Fruit fly (Drosophila melanogaster) whole organism, prepupa: Measurements from ENCODE around the gene hep.
A peak's percentile ranks its signal among the peaks of the same experiment; 100 is the strongest.

ENCODE experiments used
- Blimp-1 ChIP-seq: fragments of 200-800 bp; sonication (Bioruptor generic); optimal IDR thresholded peaks from 3 replicates; lab custom pipeline; 2017; ENCODE audit warnings: missing biosample characterization, missing genetic modification characterization, mild to moderate bottlenecking, moderate library complexity, missing genetic modification reagents
- CG10631 ChIP-seq: fragments of 200-800 bp; sonication (Bioruptor generic); optimal IDR thresholded peaks from 2 replicates; lab custom pipeline; 2016; ENCODE audit warnings: missing biosample characterization, missing genetic modification characterization
- CG11294 ChIP-seq: fragments of 200-800 bp; sonication (Bioruptor generic); IDR thresholded peaks from 2 replicates; pipeline ENCODE4 v1.3.6; 2022; ENCODE audit warnings: missing biosample characterization, missing genetic modification characterization
- CG11762 ChIP-seq: fragments of 200-800 bp; sonication (Bioruptor generic); optimal IDR thresholded peaks from 3 replicates; lab custom pipeline; 2016; ENCODE audit warnings: missing biosample characterization, missing genetic modification characterization; ENCODE audit not compliant: insufficient read depth
- CG11902 ChIP-seq: fragments of 200-800 bp; sonication (Bioruptor generic); optimal IDR thresholded peaks from 3 replicates; lab custom pipeline; 2016; ENCODE audit warnings: missing biosample characterization, missing genetic modification characterization
- CG15336 ChIP-seq: fragments of 200-800 bp; sonication (Bioruptor generic); IDR thresholded peaks from 2 replicates; pipeline ENCODE4 v1.3.6; 2022; ENCODE audit warnings: missing biosample characterization, missing genetic modification characterization
- CG1621 ChIP-seq: fragments of 200-800 bp; sonication (Bioruptor generic); optimal IDR thresholded peaks from 3 replicates; lab custom pipeline; 2018; ENCODE audit warnings: missing biosample characterization, mild to moderate bottlenecking, missing genetic modification characterization
- CG16779 ChIP-seq: fragments of 200-800 bp; sonication (Bioruptor generic); optimal IDR thresholded peaks from 3 replicates; lab custom pipeline; 2017; ENCODE audit warnings: missing biosample characterization, mild to moderate bottlenecking, missing genetic modification characterization
- CG3032 ChIP-seq: fragments of 200-800 bp; optimal IDR thresholded peaks from 2 replicates; lab custom pipeline; 2019; ENCODE audit warnings: missing biosample characterization, mild to moderate bottlenecking, missing genetic modification characterization, moderate library complexity
- CG31627 ChIP-seq: fragments of 200-800 bp; sonication (Bioruptor generic); optimal IDR thresholded peaks from 3 replicates; lab custom pipeline; 2016; ENCODE audit warnings: missing biosample characterization, missing genetic modification characterization
- CG32006 ChIP-seq: fragments of 200-800 bp; sonication (Bioruptor generic); optimal IDR thresholded peaks from 3 replicates; lab custom pipeline; 2017; ENCODE audit warnings: missing biosample characterization, mild to moderate bottlenecking, missing genetic modification characterization
- CG3919 ChIP-seq: fragments of 200-800 bp; sonication (Bioruptor generic); optimal IDR thresholded peaks from 3 replicates; lab custom pipeline; 2016; ENCODE audit warnings: missing biosample characterization, missing genetic modification characterization
- CG4318 ChIP-seq: fragments of 200-800 bp; sonication (Bioruptor generic); optimal IDR thresholded peaks from 3 replicates; lab custom pipeline; 2017; ENCODE audit warnings: missing biosample characterization, mild to moderate bottlenecking, missing genetic modification characterization
- CG6163 ChIP-seq: fragments of 200-800 bp; sonication (Bioruptor generic); IDR thresholded peaks from 3 replicates; pipeline ENCODE4 v1.3.6; 2022; ENCODE audit warnings: missing biosample characterization, missing genetic modification characterization
- CG6276 ChIP-seq: fragments of 200-800 bp; sonication (Bioruptor generic); optimal IDR thresholded peaks from 2 replicates; lab custom pipeline; 2017; ENCODE audit warnings: missing biosample characterization, mild to moderate bottlenecking, missing genetic modification characterization
- CG6792 ChIP-seq: fragments of 200-800 bp; sonication (Bioruptor generic); optimal IDR thresholded peaks from 3 replicates; lab custom pipeline; 2016; ENCODE audit warnings: missing biosample characterization, missing genetic modification characterization
- CG6808 ChIP-seq: fragments of 200-800 bp; sonication (Bioruptor generic); optimal IDR thresholded peaks from 3 replicates; lab custom pipeline; 2017; ENCODE audit warnings: missing biosample characterization, missing genetic modification characterization, mild to moderate bottlenecking, moderate library complexity, missing genetic modification reagents
- CG6854 ChIP-seq: fragments of 200-800 bp; sonication (Bioruptor generic); optimal IDR thresholded peaks from 2 replicates; lab custom pipeline; 2017; ENCODE audit warnings: missing biosample characterization, mild to moderate bottlenecking, missing genetic modification characterization
- CG7368 ChIP-seq: fragments of 200-800 bp; sonication (Bioruptor generic); optimal IDR thresholded peaks from 3 replicates; lab custom pipeline; 2016; ENCODE audit warnings: missing biosample characterization, missing genetic modification characterization
- CG8319 ChIP-seq: fragments of 200-800 bp; sonication (Bioruptor generic); optimal IDR thresholded peaks from 3 replicates; lab custom pipeline; 2016; ENCODE audit warnings: missing biosample characterization, missing genetic modification characterization
- CG8632 ChIP-seq: fragments of 200-800 bp; sonication (Bioruptor generic); optimal IDR thresholded peaks from 3 replicates; lab custom pipeline; 2016; ENCODE audit warnings: missing biosample characterization, missing genetic modification characterization
- CG9139 ChIP-seq: fragments of 200-800 bp; sonication (Bioruptor generic); optimal IDR thresholded peaks from 3 replicates; lab custom pipeline; 2017; ENCODE audit warnings: missing biosample characterization, mild to moderate bottlenecking, missing genetic modification characterization
- Eip75B ChIP-seq: fragments of 200-800 bp; sonication (Bioruptor generic); optimal IDR thresholded peaks from 3 replicates; lab custom pipeline; 2016; ENCODE audit warnings: missing biosample characterization, missing genetic modification characterization
- Eip78C ChIP-seq: fragments of 200-800 bp; sonication (Bioruptor generic); peaks from one replicate; lab custom pipeline; 2016; ENCODE audit warnings: missing biosample characterization, missing genetic modification characterization
- Eip93F ChIP-seq: fragments of 200-800 bp; sonication (Bioruptor generic); optimal IDR thresholded peaks from 2 replicates; lab custom pipeline; 2016; ENCODE audit warnings: missing biosample characterization, mild to moderate bottlenecking, missing genetic modification characterization
- Ets21C ChIP-seq: fragments of 200-800 bp; sonication (Bioruptor generic); optimal IDR thresholded peaks from 3 replicates; lab custom pipeline; 2016; ENCODE audit warnings: missing biosample characterization, missing genetic modification characterization
- Ets96B ChIP-seq: fragments of 200-800 bp; optimal IDR thresholded peaks from 2 replicates; lab custom pipeline; 2019; ENCODE audit warnings: missing biosample characterization, mild to moderate bottlenecking, missing genetic modification characterization, moderate library complexity
- Gug ChIP-seq: fragments of 200-800 bp; sonication (Bioruptor generic); IDR thresholded peaks from 2 replicates; pipeline ENCODE4 v1.3.6; 2022; ENCODE audit warnings: missing biosample characterization, missing genetic modification characterization
- Hr39 ChIP-seq: fragments of 200-800 bp; sonication (Bioruptor generic); optimal IDR thresholded peaks from 2 replicates; lab custom pipeline; 2016; ENCODE audit warnings: missing biosample characterization, missing genetic modification characterization
- Hr4 ChIP-seq: fragments of 200-800 bp; sonication (Bioruptor generic); optimal IDR thresholded peaks from 3 replicates; lab custom pipeline; 2016; ENCODE audit warnings: missing biosample characterization, missing genetic modification characterization
- Met ChIP-seq: fragments of 200-800 bp; sonication (Bioruptor generic); optimal IDR thresholded peaks from 3 replicates; lab custom pipeline; 2016; ENCODE audit warnings: missing biosample characterization, missing genetic modification characterization
- OdsH ChIP-seq: fragments of 200-800 bp; sonication (Bioruptor generic); optimal IDR thresholded peaks from 3 replicates; lab custom pipeline; 2016; ENCODE audit warnings: missing biosample characterization, missing genetic modification characterization
- Smox ChIP-seq: fragments of 200-800 bp; sonication (Bioruptor generic); optimal IDR thresholded peaks from 3 replicates; lab custom pipeline; 2016; ENCODE audit warnings: missing biosample characterization, missing genetic modification characterization
- Sox14 ChIP-seq: fragments of 200-800 bp; sonication (Bioruptor generic); optimal IDR thresholded peaks from 3 replicates; lab custom pipeline; 2016; ENCODE audit warnings: missing biosample characterization, missing genetic modification characterization
- Sox15 ChIP-seq: fragments of 200-800 bp; sonication (Bioruptor generic); optimal IDR thresholded peaks from 3 replicates; lab custom pipeline; 2016; ENCODE audit warnings: missing biosample characterization, missing genetic modification characterization
- achi ChIP-seq: fragments of 200-800 bp; sonication (Bioruptor generic); optimal IDR thresholded peaks from 3 replicates; lab custom pipeline; 2016; ENCODE audit warnings: missing biosample characterization, missing genetic modification characterization
- acj6 ChIP-seq: fragments of 200-800 bp; sonication (Bioruptor generic); optimal IDR thresholded peaks from 3 replicates; lab custom pipeline; 2016; ENCODE audit warnings: missing biosample characterization, missing genetic modification characterization
- cyc ChIP-seq: fragments of 200-800 bp; sonication (Bioruptor generic); optimal IDR thresholded peaks from 3 replicates; lab custom pipeline; 2016; ENCODE audit warnings: missing biosample characterization, missing genetic modification characterization
- dac ChIP-seq: fragments of 200-800 bp; sonication (Bioruptor generic); optimal IDR thresholded peaks from 2 replicates; lab custom pipeline; 2017; ENCODE audit warnings: missing biosample characterization, mild to moderate bottlenecking, missing genetic modification characterization
- dsx ChIP-seq: fragments of 200-800 bp; optimal IDR thresholded peaks from 3 replicates; lab custom pipeline; 2019; ENCODE audit warnings: missing biosample characterization, mild to moderate bottlenecking, missing genetic modification characterization, moderate library complexity; ENCODE audit not compliant: poor library complexity, severe bottlenecking
- eg ChIP-seq: fragments of 200-800 bp; sonication (Bioruptor generic); IDR thresholded peaks from 3 replicates; pipeline ENCODE4 v1.3.6; 2022; ENCODE audit warnings: missing biosample characterization, missing genetic modification characterization
- esn ChIP-seq: fragments of 200-800 bp; sonication (Bioruptor generic); optimal IDR thresholded peaks from 2 replicates; lab custom pipeline; 2016; ENCODE audit warnings: missing biosample characterization, mild to moderate bottlenecking, missing genetic modification characterization, moderate library complexity
- fd85E ChIP-seq: fragments of 200-800 bp; sonication (Bioruptor generic); optimal IDR thresholded peaks from 3 replicates; lab custom pipeline; 2016; ENCODE audit warnings: missing biosample characterization, missing genetic modification characterization
- net ChIP-seq: fragments of 200-800 bp; sonication (Bioruptor generic); optimal IDR thresholded peaks from 3 replicates; lab custom pipeline; 2016; ENCODE audit warnings: missing biosample characterization, missing genetic modification characterization
- pdm3 ChIP-seq: fragments of 200-800 bp; sonication (Bioruptor generic); optimal IDR thresholded peaks from 3 replicates; lab custom pipeline; 2016; ENCODE audit warnings: missing biosample characterization, missing genetic modification characterization
- salr ChIP-seq, 2 experiments: fragments of 200-800 bp; sonication (Bioruptor generic); optimal IDR thresholded peaks; 3 replicates each; lab custom pipeline; 2016 to 2018; ENCODE audit warnings: missing biosample characterization in 2 of 2, missing genetic modification characterization in 2 of 2, mild to moderate bottlenecking in 1 of 2
- spab ChIP-seq: fragments of 200-800 bp; sonication (Bioruptor generic); optimal IDR thresholded peaks from 2 replicates; lab custom pipeline; 2017; ENCODE audit warnings: missing biosample characterization, mild to moderate bottlenecking, missing genetic modification characterization, missing genetic modification reagents
- topi ChIP-seq: fragments of 200-800 bp; sonication (Bioruptor generic); optimal IDR thresholded peaks from 3 replicates; lab custom pipeline; 2016; ENCODE audit warnings: missing biosample characterization, missing genetic modification characterization
- vri ChIP-seq: fragments of 200-800 bp; sonication (Bioruptor generic); optimal IDR thresholded peaks from 3 replicates; lab custom pipeline; 2016; ENCODE audit warnings: missing biosample characterization, mild to moderate bottlenecking, missing genetic modification characterization

Gene hep

dm6 chrX:13089375-13089774, 859 bp downstream of the hep start:
- no peak for TF ChIP-seq CG6163 (GFP tag; lab: Robert Waterston, UW)
- peak; percentile 7 for TF ChIP-seq Eip78C (GFP tag; lab: Kevin White, UChicago)
- TF ChIP-seq, all 60 proteins: peak for 1

dm6 chrX:13088025-13088805, 2.0 kb downstream of the hep start:
- TF ChIP-seq Ets96B: no peak
- TF ChIP-seq CG3919: no peak
- no peak for TF ChIP-seq CG16779 (tag; lab: Kevin White, UChicago)
- TF ChIP-seq Eip93F (GFP tag; lab: Kevin White, UChicago): no peak
- no peak for TF ChIP-seq Sox14 (GFP tag; lab: Kevin White, UChicago)
- no peak for TF ChIP-seq vri (GFP tag; lab: Kevin White, UChicago)
- peak; percentile 19 for TF ChIP-seq esn (GFP tag; lab: Kevin White, UChicago)
- peak; percentile 23 for TF ChIP-seq cyc (GFP tag; lab: Kevin White, UChicago)
- no peak for TF ChIP-seq fd85E (GFP tag; lab: Kevin White, UChicago)
- TF ChIP-seq Hr4 (GFP tag; lab: Kevin White, UChicago): peak; percentile 49
- peak; percentile 32 for TF ChIP-seq OdsH (GFP tag; lab: Kevin White, UChicago)
- no peak for TF ChIP-seq dac (GFP tag; lab: Kevin White, UChicago)
- peak; percentile 53 for TF ChIP-seq CG32006 (GFP tag; lab: Kevin White, UChicago)
- no peak for TF ChIP-seq CG6808
- no peak for TF ChIP-seq Met
- no peak for TF ChIP-seq Blimp-1 (GFP tag; lab: Kevin White, UChicago)
- no peak for TF ChIP-seq dsx
- TF ChIP-seq CG7368: no peak
- TF ChIP-seq CG4318: peak; percentile 33
- no peak for TF ChIP-seq CG3032
- no peak for TF ChIP-seq acj6 (GFP tag; lab: Kevin White, UChicago)
- TF ChIP-seq CG9139 (GFP tag; lab: Kevin White, UChicago): no peak
- no peak for TF ChIP-seq Smox
- TF ChIP-seq CG1621 (tag; lab: Kevin White, UChicago): no peak
- TF ChIP-seq Hr39 (GFP tag; lab: Kevin White, UChicago): peak; percentile 32
- TF ChIP-seq spab (GFP tag; lab: Kevin White, UChicago): no peak
- TF ChIP-seq CG6276 (GFP tag; lab: Kevin White, UChicago): no peak
- no peak for TF ChIP-seq CG8632 (GFP tag; lab: Kevin White, UChicago)
- TF ChIP-seq Ets21C (GFP tag; lab: Kevin White, UChicago): peak; percentile 13
- peak; percentile 59 for TF ChIP-seq Eip78C (GFP tag; lab: Kevin White, UChicago)
- no peak for TF ChIP-seq salr (GFP tag; optimal IDR thresholded peaks at IDR 0.05; lab: Kevin White, UChicago)
- TF ChIP-seq net (GFP tag; lab: Kevin White, UChicago): no peak
- no peak for TF ChIP-seq CG15336 (GFP tag; lab: Robert Waterston, UW)
- no peak for TF ChIP-seq CG11762 (GFP tag; lab: Kevin White, UChicago)
- no peak for TF ChIP-seq CG6792
- TF ChIP-seq Eip75B (GFP tag; lab: Kevin White, UChicago): no peak
- TF ChIP-seq CG10631: peak; percentile 1
- no peak for TF ChIP-seq CG31627
- TF ChIP-seq CG6854: no peak
- TF ChIP-seq Gug (GFP tag; lab: Robert Waterston, UW): no peak
- TF ChIP-seq CG8319 (GFP tag; lab: Kevin White, UChicago): no peak
- no peak for TF ChIP-seq CG6163 (GFP tag; lab: Robert Waterston, UW)
- no peak for TF ChIP-seq Sox15
- no peak for TF ChIP-seq achi (GFP tag; lab: Kevin White, UChicago)
- TF ChIP-seq CG11294 (GFP tag; lab: Robert Waterston, UW): no peak
- TF ChIP-seq pdm3: no peak
- peak; percentile 7 for TF ChIP-seq topi (GFP tag; lab: Kevin White, UChicago)
- no peak for TF ChIP-seq eg (GFP tag; lab: Robert Waterston, UW)
- TF ChIP-seq CG11902: no peak
